Worm (Caenorhabditis elegans) whole organism, mixed stage, embryonic: ENCODE results near the gene Y39B6A.30.
"Not testable (repeated sequence)": the region's sequence is repeated elsewhere in the genome, so short reads cannot be mapped to it uniquely, and the experiment has no call there.

Source experiments
- blmp-1 ChIP-seq: fragments of 150-350 bp; optimal IDR thresholded peaks from 2 replicates; lab custom pipeline; 2014; ENCODE audit warnings: missing biosample characterization, missing genetic modification characterization
- ceh-43 ChIP-seq: fragments of 200-800 bp; sonication (Bioruptor generic); optimal IDR thresholded peaks from 2 replicates; lab custom pipeline; 2018; ENCODE audit warnings: mild to moderate bottlenecking, missing genetic modification characterization, moderate library complexity, missing compliant biosample characterization
- ces-1 ChIP-seq: fragments of 150-350 bp; optimal IDR thresholded peaks from 2 replicates; lab custom pipeline; 2014; ENCODE audit warnings: missing biosample characterization, missing genetic modification reagents, missing genetic modification characterization
- cnd-1 ChIP-seq: fragments of 200-800 bp; sonication (Bioruptor generic); optimal IDR thresholded peaks from 2 replicates; lab custom pipeline; 2018; ENCODE audit warnings: mild to moderate bottlenecking, missing genetic modification characterization, missing compliant biosample characterization
- elt-3 ChIP-seq: fragments of 150-350 bp; optimal IDR thresholded peaks from 2 replicates; lab custom pipeline; 2014; ENCODE audit warnings: missing biosample characterization, missing genetic modification characterization
- lin-13 ChIP-seq: fragments of 150-350 bp; optimal IDR thresholded peaks from 2 replicates; lab custom pipeline; 2014; ENCODE audit warnings: missing biosample characterization, missing genetic modification characterization
- nhr-76 ChIP-seq: sonication (generic microtip); optimal IDR thresholded peaks from 2 replicates; lab custom pipeline; 2017; ENCODE audit warnings: missing biosample characterization, missing genetic modification characterization
- pha-4 ChIP-seq: fragments of 150-350 bp; optimal IDR thresholded peaks from 2 replicates; lab custom pipeline; 2018; ENCODE audit warnings: missing biosample characterization, missing genetic modification reagents, missing genetic modification characterization
- sptf-1 ChIP-seq: sonication (generic microtip); optimal IDR thresholded peaks from 2 replicates; lab custom pipeline; 2017; ENCODE audit warnings: mild to moderate bottlenecking, missing genetic modification characterization, moderate library complexity, missing compliant biosample characterization
- unc-120 ChIP-seq: sonication (generic microtip); optimal IDR thresholded peaks from 2 replicates; lab custom pipeline; 2017; ENCODE audit warnings: missing genetic modification characterization, missing compliant biosample characterization; ENCODE audit not compliant: poor library complexity, severe bottlenecking
- unc-39 ChIP-seq: fragments of 150-350 bp; optimal IDR thresholded peaks from 2 replicates; lab custom pipeline; 2014; ENCODE audit warnings: missing biosample characterization, missing genetic modification characterization
- unc-62 ChIP-seq: fragments of 150-350 bp; optimal IDR thresholded peaks from 2 replicates; lab custom pipeline; 2014; ENCODE audit warnings: missing biosample characterization, missing genetic modification reagents, missing genetic modification characterization
- ztf-11 ChIP-seq: fragments of 150-350 bp; optimal IDR thresholded peaks from 2 replicates; lab custom pipeline; 2014; ENCODE audit warnings: missing biosample characterization, missing genetic modification characterization

DNA sequence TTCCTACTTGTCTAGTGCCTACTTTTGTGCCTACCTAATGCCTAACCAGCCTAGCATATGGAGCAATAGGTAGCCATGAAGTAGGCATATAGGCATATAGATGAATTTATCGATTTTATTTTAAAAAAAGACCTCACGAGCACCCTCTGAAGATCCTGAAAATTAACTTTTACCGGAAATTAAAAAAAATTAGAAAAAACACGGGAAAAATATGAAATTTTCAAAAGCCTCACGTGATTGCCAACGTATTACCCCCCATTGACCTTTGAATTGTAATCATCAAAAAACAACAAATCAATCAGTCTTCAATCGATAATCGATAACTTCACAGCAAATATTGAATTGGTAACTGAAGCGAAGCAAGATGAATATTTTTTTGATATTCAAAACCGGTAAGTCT, at the start of gene Y39B6A.30:
- not testable (repeated sequence) for TF ChIP-seq ces-1 (GFP tag; lab: Kevin White, UChicago); nhr-76 (tag; lab: Kevin White, UChicago); pha-4 (tag; lab: Kevin White, UChicago); ztf-11; blmp-1; cnd-1 (tag; lab: Kevin White, UChicago); sptf-1 (tag; lab: Kevin White, UChicago); lin-13 (tag; lab: Kevin White, UChicago); unc-62; unc-120; unc-39 (tag; lab: Kevin White, UChicago); ceh-43 (GFP tag; lab: Kevin White, UChicago); elt-3 (tag; lab: Kevin White, UChicago)
